Worm (Caenorhabditis elegans) whole organism, mixed stage, embryonic: ENCODE results near the gene fbxa-171.

Source experiments
- lin-13 ChIP-seq: fragments of 150-350 bp; optimal IDR thresholded peaks from 2 replicates; lab custom pipeline; 2014; ENCODE audit warnings: missing biosample characterization, missing genetic modification characterization
- lsy-2 ChIP-seq: fragments of 150-350 bp; optimal IDR thresholded peaks from 2 replicates; lab custom pipeline; 2014; ENCODE audit warnings: missing biosample characterization, missing genetic modification characterization
- nhr-2 ChIP-seq: fragments of 150-350 bp; optimal IDR thresholded peaks from 2 replicates; lab custom pipeline; 2014; ENCODE audit warnings: missing biosample characterization, missing genetic modification characterization
- nhr-237 ChIP-seq: fragments of 150-350 bp; optimal IDR thresholded peaks from 2 replicates; lab custom pipeline; 2014; ENCODE audit warnings: missing biosample characterization, missing genetic modification characterization
- nhr-28 ChIP-seq: fragments of 150-350 bp; optimal IDR thresholded peaks from 2 replicates; lab custom pipeline; 2014; ENCODE audit warnings: missing biosample characterization, missing genetic modification characterization
- nhr-76 ChIP-seq: sonication (generic microtip); optimal IDR thresholded peaks from 2 replicates; lab custom pipeline; 2017; ENCODE audit warnings: missing biosample characterization, missing genetic modification characterization
- pha-4 ChIP-seq: fragments of 150-350 bp; optimal IDR thresholded peaks from 2 replicates; lab custom pipeline; 2018; ENCODE audit warnings: missing biosample characterization, missing genetic modification reagents, missing genetic modification characterization
- unc-39 ChIP-seq: fragments of 150-350 bp; optimal IDR thresholded peaks from 2 replicates; lab custom pipeline; 2014; ENCODE audit warnings: missing biosample characterization, missing genetic modification characterization
- unc-62 ChIP-seq: fragments of 150-350 bp; optimal IDR thresholded peaks from 2 replicates; lab custom pipeline; 2014; ENCODE audit warnings: missing biosample characterization, missing genetic modification reagents, missing genetic modification characterization

DNA sequence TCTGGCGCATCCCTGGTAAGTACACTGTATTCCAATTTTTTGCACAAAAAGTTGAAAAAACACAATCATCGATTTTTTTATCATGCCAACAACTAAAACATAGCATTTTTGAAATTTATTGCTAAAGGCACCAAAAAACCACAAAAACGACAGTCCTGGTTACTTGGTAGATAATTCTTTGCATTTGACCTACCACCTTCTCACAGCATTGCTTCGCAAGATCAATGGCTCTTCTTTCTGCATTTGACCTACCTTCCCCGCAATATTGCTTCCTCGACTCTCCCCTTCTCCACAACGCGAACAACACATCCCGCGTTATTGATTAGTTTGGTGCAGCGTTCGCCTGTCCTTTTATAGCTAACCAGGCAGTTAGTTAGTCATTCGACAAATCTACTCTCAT is 35.7 kb upstream of the fbxa-171 start, which contains the start of gene ztf-25:
- TF ChIP-seq unc-62 (GFP tag; lab: Kevin White, UChicago), result no peak
- TF ChIP-seq nhr-76 (tag; lab: Kevin White, UChicago), result no peak
- no peak for TF ChIP-seq nhr-2 (tag; lab: Kevin White, UChicago)
- no peak for TF ChIP-seq nhr-28 (tag; lab: Kevin White, UChicago)
- no peak for TF ChIP-seq lsy-2
- TF ChIP-seq lin-13, result no peak
- TF ChIP-seq pha-4 (tag; lab: Kevin White, UChicago), result no peak
- no peak for TF ChIP-seq unc-39 (tag; lab: Kevin White, UChicago)
- TF ChIP-seq nhr-237, result no peak
